Worm (Caenorhabditis elegans): ENCODE results near the gene bmk-1.

- TF ChIP-seq W03F9.2 (tag; optimal IDR thresholded peaks at IDR 0.05) (no peak), him-1 (tag; optimal IDR thresholded peaks at IDR 0.05) (no peak)
These were observed 7.4 kb downstream of the bmk-1 start, which contains the start of gene F23B12.7 for ce11 chrV:14449397-14449796.
